Worm (Caenorhabditis elegans): ENCODE results near the gene R02D1.2.

- TF ChIP-seq pha-4 (GFP tag; IDR thresholded peaks at IDR 0.05): no peak
- no peak for TF ChIP-seq pha-4 (tag; optimal IDR thresholded peaks at IDR 0.05)
- no peak for TF ChIP-seq nhr-77 (tag; optimal IDR thresholded peaks at IDR 0.05)
- TF ChIP-seq tra-1 (GFP tag; IDR thresholded peaks at IDR 0.05): no peak
- no peak for TF ChIP-seq F26F4.8 (GFP tag; conservative IDR thresholded peaks at IDR 0.05)
- TF ChIP-seq egl-27 (tag; optimal IDR thresholded peaks at IDR 0.05): no peak
Observed at ce11 chrV:4370515-4370914, 47.9 kb upstream of the R02D1.2 start.

Measured in whole organism, L4 larva.